Worm (Caenorhabditis elegans) whole organism, L4 larva: Measurements from ENCODE around the gene ama-1.

Experiments
- lir-3 ChIP-seq: sonication (generic microtip); optimal IDR thresholded peaks from 2 replicates; lab custom pipeline; 2016; ENCODE audit warnings: mild to moderate bottlenecking, missing genetic modification characterization, missing compliant biosample characterization
- nhr-237 ChIP-seq: sonication (generic microtip); optimal IDR thresholded peaks from 2 replicates; lab custom pipeline; 2017; ENCODE audit warnings: missing biosample characterization, missing genetic modification characterization

- TF ChIP-seq nhr-237 (tag; lab: Kevin White, UChicago) (no peak), lir-3 (tag; lab: Kevin White, UChicago) (no peak)
Measured at ce11 chrIV:4264649-4265048, 16.8 kb downstream of the ama-1 start.
